Worm (Caenorhabditis elegans) whole organism, young adult: ENCODE results near the gene K07D4.5.

Source experiments
- B0035.1 ChIP-seq: sonication (generic microtip); optimal IDR thresholded peaks from 2 replicates; lab custom pipeline; 2016; ENCODE audit warnings: missing genetic modification characterization, mild to moderate bottlenecking, missing compliant biosample characterization, missing genotype, missing genetic modification reagents
- F23B12.7 ChIP-seq: sonication (generic microtip); optimal IDR thresholded peaks from 2 replicates; lab custom pipeline; 2017; ENCODE audit warnings: missing genetic modification characterization, mild to moderate bottlenecking, missing compliant biosample characterization, antibody characterized with exemption, moderate library complexity; ENCODE audit not compliant: insufficient read depth
- F37B4.10 ChIP-seq: fragments of 200-800 bp; sonication (Bioruptor generic); IDR thresholded peaks from 2 replicates; pipeline ENCODE4 v1.3.6; 2022; ENCODE audit warnings: missing genetic modification characterization, missing compliant biosample characterization
- F49E8.2 ChIP-seq: sonication (generic microtip); optimal IDR thresholded peaks from 3 replicates; lab custom pipeline; 2017; ENCODE audit warnings: missing genetic modification characterization, mild to moderate bottlenecking, missing compliant biosample characterization, antibody characterized with exemption, moderate library complexity; ENCODE audit not compliant: insufficient read depth
- T07F8.4 ChIP-seq: sonication (generic microtip); optimal IDR thresholded peaks from 2 replicates; lab custom pipeline; 2016; ENCODE audit warnings: mild to moderate bottlenecking, missing genetic modification characterization, moderate library complexity, missing compliant biosample characterization
- T26A5.8 ChIP-seq: sonication (generic microtip); optimal IDR thresholded peaks from 2 replicates; lab custom pipeline; 2016; ENCODE audit warnings: missing genetic modification characterization, missing compliant biosample characterization
- Y79H2A.3 ChIP-seq: fragments of 200-800 bp; sonication (Bioruptor generic); conservative IDR thresholded peaks from 2 replicates; pipeline ENCODE4 v1.3.6; 2022; ENCODE audit warnings: missing genetic modification reagents, missing genetic modification characterization, missing compliant biosample characterization
- akir-1 ChIP-seq: fragments of 200-800 bp; sonication (Bioruptor generic); optimal IDR thresholded peaks from 2 replicates; lab custom pipeline; 2018; ENCODE audit warnings: mild to moderate bottlenecking, missing genetic modification characterization, moderate library complexity, missing compliant biosample characterization
- ccch-3 ChIP-seq: fragments of 200-800 bp; sonication (Bioruptor generic); optimal IDR thresholded peaks from 2 replicates; lab custom pipeline; 2018; ENCODE audit warnings: mild to moderate bottlenecking, missing genetic modification characterization, missing compliant biosample characterization
- ceh-27 ChIP-seq: fragments of 200-800 bp; sonication (Bioruptor generic); optimal IDR thresholded peaks from 2 replicates; lab custom pipeline; 2018; ENCODE audit warnings: mild to moderate bottlenecking, missing genetic modification characterization, moderate library complexity, missing compliant biosample characterization
- ceh-58 ChIP-seq: fragments of 200-800 bp; sonication (Bioruptor generic); IDR thresholded peaks from 2 replicates; pipeline ENCODE4 v1.3.6; 2022; ENCODE audit warnings: missing genetic modification characterization, missing compliant biosample characterization
- die-1 ChIP-seq: sonication (generic microtip); optimal IDR thresholded peaks from 2 replicates; lab custom pipeline; 2016; ENCODE audit warnings: missing genotype, mild to moderate bottlenecking, missing genetic modification characterization, missing compliant biosample characterization
- egl-18 ChIP-seq: fragments of 200-800 bp; sonication (Bioruptor generic); IDR thresholded peaks from 2 replicates; pipeline ENCODE4 v1.3.6; 2022; ENCODE audit warnings: missing genetic modification reagents, missing genetic modification characterization, missing compliant biosample characterization
- egl-44 ChIP-seq: fragments of 200-800 bp; sonication (Bioruptor generic); IDR thresholded peaks from 2 replicates; pipeline ENCODE4 v1.3.6; 2022; ENCODE audit warnings: missing genetic modification reagents, missing genetic modification characterization, missing compliant biosample characterization
- egrh-3 ChIP-seq: fragments of 200-800 bp; sonication (Bioruptor generic); IDR thresholded peaks from 2 replicates; pipeline ENCODE4 v1.3.6; 2022; ENCODE audit warnings: missing genetic modification reagents, missing genetic modification characterization, missing compliant biosample characterization
- him-1 ChIP-seq: sonication (generic microtip); optimal IDR thresholded peaks from 2 replicates; lab custom pipeline; 2016; ENCODE audit warnings: missing genotype, missing genetic modification reagents, missing genetic modification characterization, missing compliant biosample characterization
- let-607 ChIP-seq, 2 experiments: fragments of 200-800 bp in 1 of 2; sonication (Bioruptor generic) in 1 of 2; sonication (generic microtip) in 1 of 2; optimal IDR thresholded peaks; 2 replicates each; lab custom pipeline; 2016 to 2018; ENCODE audit warnings: mild to moderate bottlenecking in 2 of 2, missing compliant biosample characterization in 2 of 2, missing genetic modification characterization in 2 of 2, moderate library complexity in 2 of 2, missing genotype in 1 of 2
- lsy-27 ChIP-seq: sonication (generic microtip); optimal IDR thresholded peaks from 2 replicates; lab custom pipeline; 2017; ENCODE audit warnings: missing genetic modification characterization, mild to moderate bottlenecking, missing compliant biosample characterization, antibody characterized with exemption, missing genotype, borderline replicate concordance; ENCODE audit not compliant: insufficient read depth
- madf-8 ChIP-seq: fragments of 200-800 bp; sonication (Bioruptor generic); conservative IDR thresholded peaks from 2 replicates; pipeline ENCODE4 v1.3.6; 2022; ENCODE audit warnings: missing genetic modification reagents, missing genetic modification characterization, missing compliant biosample characterization
- mes-4 ChIP-seq: sonication (generic microtip); optimal IDR thresholded peaks from 2 replicates; lab custom pipeline; 2016; ENCODE audit warnings: missing genotype, missing genetic modification characterization, missing compliant biosample characterization
- mxl-1 ChIP-seq: sonication (generic microtip); optimal IDR thresholded peaks from 2 replicates; lab custom pipeline; 2016; ENCODE audit warnings: missing genetic modification characterization, missing compliant biosample characterization
- nfya-2 ChIP-seq: fragments of 200-800 bp; sonication (Bioruptor generic); IDR thresholded peaks from 2 replicates; pipeline ENCODE4 v1.3.6; 2022; ENCODE audit warnings: missing genetic modification reagents, missing genetic modification characterization, missing compliant biosample characterization
- nhr-120 ChIP-seq: fragments of 200-800 bp; sonication (Bioruptor generic); IDR thresholded peaks from 2 replicates; pipeline ENCODE4 v1.3.6; 2022; ENCODE audit warnings: missing genetic modification characterization, missing compliant biosample characterization
- nhr-80 ChIP-seq: sonication (generic microtip); optimal IDR thresholded peaks from 2 replicates; lab custom pipeline; 2016; ENCODE audit warnings: missing genetic modification characterization, missing compliant biosample characterization
- snpc-1.3 ChIP-seq: sonication (generic microtip); optimal IDR thresholded peaks from 2 replicates; lab custom pipeline; 2017; ENCODE audit warnings: missing genetic modification characterization, mild to moderate bottlenecking, missing compliant biosample characterization, antibody characterized with exemption, moderate library complexity, missing genotype, missing genetic modification reagents; ENCODE audit not compliant: insufficient read depth
- unc-130 ChIP-seq: sonication (generic microtip); optimal IDR thresholded peaks from 2 replicates; lab custom pipeline; 2016; ENCODE audit warnings: missing genetic modification reagents, missing genetic modification characterization, missing compliant biosample characterization
- zfh-2 ChIP-seq: fragments of 200-800 bp; sonication (Bioruptor generic); conservative IDR thresholded peaks from 2 replicates; pipeline ENCODE4 v1.3.6; 2022; ENCODE audit warnings: missing genetic modification reagents, missing genetic modification characterization, missing compliant biosample characterization
- ztf-28 ChIP-seq: fragments of 200-800 bp; sonication (Bioruptor generic); IDR thresholded peaks from 2 replicates; pipeline ENCODE4 v1.3.6; 2022; ENCODE audit warnings: missing genetic modification reagents, missing genetic modification characterization, missing compliant biosample characterization

The K07D4.5 gene

ce11 chrII:3980373-3980772 lies 45.0 kb downstream of the K07D4.5 start:
- peak; percentile 55; the same call in 1 of the 2 replicates for TF ChIP-seq zfh-2 (GFP tag; lab: Robert Waterston, UW)
- TF ChIP-seq madf-8 (GFP tag; lab: Robert Waterston, UW) = no peak
- peak; percentile 15; the same call in 1 of the 2 replicates for TF ChIP-seq egrh-3 (GFP tag; lab: Robert Waterston, UW)
- no peak for TF ChIP-seq ceh-58 (GFP tag; lab: Robert Waterston, UW)
- TF ChIP-seq ccch-3 = no peak

- no peak for TF ChIP-seq B0035.1 (tag; lab: Kevin White, UChicago)
- TF ChIP-seq F37B4.10 (GFP tag; lab: Robert Waterston, UW) = no peak
- TF ChIP-seq mxl-1 (tag; lab: Kevin White, UChicago) = no peak
- no peak for TF ChIP-seq nfya-2 (GFP tag; lab: Robert Waterston, UW)
- no peak for TF ChIP-seq akir-1
- TF ChIP-seq, all 124 proteins: peak for 0
Measured at ce11 chrII:3978198-3978597, 47.2 kb downstream of the K07D4.5 start.

- TF ChIP-seq let-607 (tag; optimal IDR thresholded peaks at IDR 0.05; lab: Kevin White, UChicago) = no peak
- TF ChIP-seq ceh-58 (GFP tag; lab: Robert Waterston, UW) = no peak
- no peak for TF ChIP-seq egl-44
- no peak for TF ChIP-seq him-1 (tag; lab: Kevin White, UChicago)
- no peak for TF ChIP-seq T26A5.8 (tag; lab: Kevin White, UChicago)
- no peak for TF ChIP-seq snpc-1.3 (tag; lab: Kevin White, UChicago)
- no peak for TF ChIP-seq unc-130 (GFP tag; lab: Kevin White, UChicago)
- TF ChIP-seq F23B12.7 (tag; lab: Kevin White, UChicago) = no peak
- no peak for TF ChIP-seq T07F8.4
- no peak for TF ChIP-seq mes-4 (tag; lab: Kevin White, UChicago)
- TF ChIP-seq ceh-27 (GFP tag; lab: Kevin White, UChicago) = no peak
- TF ChIP-seq F49E8.2 = no peak
- no peak for TF ChIP-seq nfya-2 (GFP tag; lab: Robert Waterston, UW)
- no peak for TF ChIP-seq egl-18 (GFP tag; lab: Robert Waterston, UW)
- no peak for TF ChIP-seq ztf-28 (GFP tag; lab: Robert Waterston, UW)
- no peak for TF ChIP-seq nhr-120 (GFP tag; lab: Robert Waterston, UW)
Measured at ce11 chrII:3975942-3976341, 49.4 kb downstream of the K07D4.5 start, which contains the start of gene dos-2. TSS of gene dos-2 (plus strand) at chrII:3976242.

- TF ChIP-seq nhr-80 (tag; lab: Kevin White, UChicago) = no peak
- no peak for TF ChIP-seq die-1
- TF ChIP-seq lsy-27 (tag; lab: Kevin White, UChicago) = no peak
Measured at ce11 chrII:3974953-3975352, 50.4 kb downstream of the K07D4.5 start, which contains the start of gene cank-26. TSS of gene cank-26 (minus strand) at chrII:3975065.

ce11 chrII:3972153-3972552 lies 53.2 kb downstream of the K07D4.5 start, which contains the start of gene K10G6.9:
TSS of gene K10G6.9 (plus strand) at chrII:3972262.
- TF ChIP-seq Y79H2A.3 (GFP tag; lab: Robert Waterston, UW) (0 out of 2 replicates have a peak, but pooled peaks have one; percentile 70), T07F8.4 (no peak)
